Worm (Caenorhabditis elegans) whole organism, L4 larva: ENCODE measurements around the gene T04A6.2.

Experiments used
- D1046.2 ChIP-seq: fragments of 200-800 bp; sonication (Bioruptor generic); IDR thresholded peaks from 2 replicates; pipeline ENCODE4 v1.3.6; 2022; ENCODE audit warnings: missing genetic modification characterization, missing compliant biosample characterization
- F26F4.8 ChIP-seq: fragments of 200-800 bp; sonication (Bioruptor generic); conservative IDR thresholded peaks from 2 replicates; pipeline ENCODE4 v1.3.6; 2022; ENCODE audit warnings: missing genetic modification characterization, missing compliant biosample characterization
- F37D6.2 ChIP-seq: sonication (generic microtip); optimal IDR thresholded peaks from 2 replicates; lab custom pipeline; 2016; ENCODE audit warnings: mild to moderate bottlenecking, missing genetic modification characterization, missing compliant biosample characterization
- T20F7.1 ChIP-seq: fragments of 200-800 bp; sonication (Bioruptor generic); optimal IDR thresholded peaks from 2 replicates; lab custom pipeline; 2018; ENCODE audit warnings: mild to moderate bottlenecking, missing genetic modification characterization, missing compliant biosample characterization
- T26A8.4 ChIP-seq: fragments of 200-800 bp; sonication (Bioruptor generic); IDR thresholded peaks from 2 replicates; pipeline ENCODE4 v1.3.6; 2022; ENCODE audit warnings: missing genetic modification characterization, missing compliant biosample characterization
- Y105C5A.15 ChIP-seq: fragments of 200-800 bp; sonication (Bioruptor generic); IDR thresholded peaks from 2 replicates; pipeline ENCODE4 v1.3.6; 2022; ENCODE audit warnings: missing genetic modification characterization, missing compliant biosample characterization
- Y75B8A.6 ChIP-seq: fragments of 200-800 bp; sonication (Bioruptor generic); IDR thresholded peaks from 2 replicates; pipeline ENCODE4 v1.3.6; 2022; ENCODE audit warnings: missing genetic modification reagents, missing genetic modification characterization, missing compliant biosample characterization
- aha-1 ChIP-seq: fragments of 150-350 bp; peaks from one replicate; lab custom pipeline; 2014; ENCODE audit warnings: missing biosample characterization, missing genetic modification characterization
- ceh-32 ChIP-seq: sonication (generic microtip); optimal IDR thresholded peaks from 2 replicates; lab custom pipeline; 2016; ENCODE audit warnings: mild to moderate bottlenecking, missing genetic modification characterization, missing compliant biosample characterization; ENCODE audit not compliant: poor library complexity
- ceh-62 ChIP-seq: sonication (generic microtip); optimal IDR thresholded peaks from 2 replicates; lab custom pipeline; 2017; ENCODE audit warnings: missing biosample characterization, missing genetic modification characterization
- ctbp-1 ChIP-seq: fragments of 200-800 bp; sonication (Bioruptor generic); IDR thresholded peaks from 2 replicates; pipeline ENCODE4 v1.3.6; 2022; ENCODE audit warnings: missing genetic modification reagents, missing genetic modification characterization, missing compliant biosample characterization
- daf-19 ChIP-seq: fragments of 200-800 bp; sonication (Bioruptor generic); conservative IDR thresholded peaks from 2 replicates; pipeline ENCODE4 v1.3.6; 2022; ENCODE audit warnings: missing genetic modification characterization, missing compliant biosample characterization
- dve-1 ChIP-seq: sonication (generic microtip); optimal IDR thresholded peaks from 2 replicates; lab custom pipeline; 2017; ENCODE audit warnings: antibody characterized with exemption, mild to moderate bottlenecking, missing genetic modification characterization, missing compliant biosample characterization; ENCODE audit not compliant: insufficient read depth
- hlh-30 ChIP-seq: sonication (generic microtip); optimal IDR thresholded peaks from 2 replicates; lab custom pipeline; 2017; ENCODE audit warnings: antibody characterized with exemption, mild to moderate bottlenecking, missing genetic modification characterization, missing compliant biosample characterization; ENCODE audit not compliant: insufficient read depth
- lim-7 ChIP-seq: fragments of 200-800 bp; sonication (Bioruptor generic); IDR thresholded peaks from 2 replicates; pipeline ENCODE4 v1.3.6; 2022; ENCODE audit warnings: missing genetic modification characterization, missing compliant biosample characterization
- lin-39 ChIP-seq: fragments of 150-350 bp; optimal IDR thresholded peaks from 2 replicates; lab custom pipeline; 2014; ENCODE audit warnings: missing biosample characterization, missing genetic modification reagents, missing genetic modification characterization
- mdl-1 ChIP-seq, 2 experiments: fragments of 150-350 bp in 1 of 2; sonication (generic microtip) in 1 of 2; optimal IDR thresholded peaks; 2 replicates each; lab custom pipeline; 2014 to 2017; ENCODE audit warnings: missing biosample characterization in 2 of 2, missing genetic modification characterization in 2 of 2
- mes-2 ChIP-seq: sonication (generic microtip); optimal IDR thresholded peaks from 2 replicates; lab custom pipeline; 2016; ENCODE audit warnings: missing genotype, mild to moderate bottlenecking, missing genetic modification characterization, missing compliant biosample characterization; ENCODE audit not compliant: poor library complexity, severe bottlenecking
- mxl-3 ChIP-seq: fragments of 200-800 bp; sonication (Bioruptor generic); optimal IDR thresholded peaks from 2 replicates; lab custom pipeline; 2018; ENCODE audit warnings: mild to moderate bottlenecking, missing genetic modification characterization, missing compliant biosample characterization
- nhr-102 ChIP-seq: sonication (generic microtip); optimal IDR thresholded peaks from 2 replicates; lab custom pipeline; 2016; ENCODE audit warnings: mild to moderate bottlenecking, missing genetic modification characterization, moderate library complexity, missing compliant biosample characterization
- nhr-28 ChIP-seq: fragments of 150-350 bp; optimal IDR thresholded peaks from 2 replicates; lab custom pipeline; 2014; ENCODE audit warnings: missing biosample characterization, missing genetic modification characterization
- nhr-42 ChIP-seq: fragments of 200-800 bp; sonication (Bioruptor generic); IDR thresholded peaks from 2 replicates; pipeline ENCODE4 v1.3.6; 2022; ENCODE audit warnings: missing genetic modification characterization, missing compliant biosample characterization
- nhr-6 ChIP-seq: fragments of 150-350 bp; optimal IDR thresholded peaks from 2 replicates; lab custom pipeline; 2014; ENCODE audit warnings: missing biosample characterization, missing genetic modification characterization
- set-16 ChIP-seq: fragments of 200-800 bp; sonication (Bioruptor generic); IDR thresholded peaks from 2 replicates; pipeline ENCODE4 v1.3.6; 2022; ENCODE audit warnings: missing genetic modification reagents, missing genetic modification characterization, missing compliant biosample characterization
- skn-1 ChIP-seq: fragments of 150-350 bp; optimal IDR thresholded peaks from 2 replicates; lab custom pipeline; 2014; ENCODE audit warnings: missing biosample characterization, missing genetic modification characterization
- snpc-4 ChIP-seq: fragments of 150-350 bp; optimal IDR thresholded peaks from 2 replicates; lab custom pipeline; 2014; ENCODE audit warnings: missing biosample characterization, missing genetic modification characterization
- spr-3 ChIP-seq: fragments of 200-800 bp; sonication (Bioruptor generic); optimal IDR thresholded peaks from 2 replicates; lab custom pipeline; 2018; ENCODE audit warnings: mild to moderate bottlenecking, missing genetic modification characterization, missing compliant biosample characterization
- unc-39 ChIP-seq: sonication (generic microtip); optimal IDR thresholded peaks from 2 replicates; lab custom pipeline; 2017; ENCODE audit warnings: missing biosample characterization, missing genetic modification characterization
- unc-62 ChIP-seq, 3 experiments: fragments of 150-350 bp in 1 of 3; sonication (generic microtip); optimal IDR thresholded peaks in 2 of 3; peaks in 1 of 3; 1 replicate in 1 of 3; 2 replicates in 2 of 3; lab custom pipeline; 2014 to 2017; ENCODE audit warnings: missing biosample characterization in 3 of 3, missing genetic modification characterization in 3 of 3, missing genetic modification reagents in 3 of 3, missing genotype in 1 of 3
- vab-7 ChIP-seq: fragments of 200-800 bp; sonication (Bioruptor generic); IDR thresholded peaks from 2 replicates; pipeline ENCODE4 v1.3.6; 2022; ENCODE audit warnings: missing genetic modification reagents, missing genetic modification characterization, missing compliant biosample characterization

T04A6.2 gene

DNA sequence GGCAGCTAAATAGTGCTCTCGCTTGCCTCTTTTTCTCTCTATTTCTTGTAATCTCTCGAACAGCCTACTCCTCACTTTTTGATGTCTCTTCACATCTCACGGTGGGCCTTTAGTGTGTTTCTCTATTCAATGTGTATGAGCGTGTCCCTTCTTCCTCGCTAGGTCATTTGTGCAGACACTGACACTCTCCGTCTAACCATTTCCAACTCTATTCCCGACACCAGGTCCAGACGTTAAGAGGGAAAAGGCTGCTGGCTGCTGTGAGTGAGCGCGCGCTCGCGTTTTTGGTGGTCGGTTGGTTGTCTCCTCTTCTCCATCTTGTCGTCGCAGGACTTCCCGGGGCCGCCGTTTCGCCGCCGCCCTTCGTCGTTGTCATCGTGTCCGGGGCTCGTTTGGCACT is 44.8 kb downstream of the T04A6.2 start (continued):
- TF ChIP-seq hlh-30 (tag; lab: Kevin White, UChicago) (peak; percentile 77), vab-7 (0 out of 2 replicates have a peak, but pooled peaks have one; percentile 7), Y75B8A.6 (GFP tag; lab: Robert Waterston, UW) (no peak), unc-62 (GFP tag; optimal IDR thresholded peaks at IDR 0.05 in 1 of 2; lab: Kevin White, UChicago) (peak in 1 of 2 experiments; percentile 74), unc-62 (tag; optimal IDR thresholded peaks at IDR 0.05; lab: Kevin White, UChicago) (no peak), set-16 (GFP tag; lab: Robert Waterston, UW) (peak; percentile 87), unc-39 (tag; lab: Kevin White, UChicago) (no peak), ctbp-1 (peak; percentile 76), mes-2 (peak; percentile 55), nhr-28 (tag; lab: Kevin White, UChicago) (peak; percentile 43), nhr-6 (tag; lab: Kevin White, UChicago) (no peak), mxl-3 (peak; percentile 38), mdl-1 (tag; optimal IDR thresholded peaks at IDR 0.05; lab: Kevin White, UChicago) (peak in 1 of 2 experiments; percentile 0)

DNA sequence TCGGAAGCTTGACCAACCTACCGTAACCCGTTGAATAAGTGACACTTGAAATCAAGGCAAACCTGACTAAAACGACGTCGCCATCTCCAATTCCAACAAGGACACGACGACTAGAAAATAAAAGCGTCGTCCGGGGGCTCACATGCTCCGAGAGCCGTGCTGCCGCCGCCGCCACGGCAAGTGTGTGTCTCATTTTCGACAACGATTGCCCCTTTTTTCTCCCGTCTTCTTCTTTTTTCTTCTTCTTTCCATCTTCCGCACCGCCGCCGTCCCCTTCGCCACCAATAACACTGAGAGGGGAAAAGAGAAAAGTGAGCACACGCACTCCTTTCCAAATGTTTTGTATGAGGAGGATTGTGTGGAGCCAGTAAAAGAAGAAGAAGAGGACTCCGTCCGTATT is 46.5 kb downstream of the T04A6.2 start:
- no peak for TF ChIP-seq lin-39 (tag; lab: Kevin White, UChicago)
- TF ChIP-seq nhr-6 (tag; lab: Kevin White, UChicago): no peak
- TF ChIP-seq unc-62 (GFP tag; optimal IDR thresholded peaks at IDR 0.05 in 1 of 2; lab: Kevin White, UChicago): no peak
- TF ChIP-seq unc-62 (tag; optimal IDR thresholded peaks at IDR 0.05; lab: Kevin White, UChicago): no peak
- TF ChIP-seq aha-1 (tag; lab: Kevin White, UChicago): peak; percentile 75
- TF ChIP-seq set-16 (GFP tag; lab: Robert Waterston, UW): peak; percentile 58

ce11 chrIII:7661978-7662377 is 47.3 kb downstream of the T04A6.2 start, which contains the start of gene lido-18:
TSS of gene lido-18 (plus strand) at chrIII:7662278.
- TF ChIP-seq F37D6.2 (tag; lab: Kevin White, UChicago) (no peak), ceh-62 (no peak), ceh-32 (tag; lab: Kevin White, UChicago) (no peak), D1046.2 (GFP tag; lab: Robert Waterston, UW) (no peak), unc-39 (tag; lab: Kevin White, UChicago) (no peak), F26F4.8 (no peak), snpc-4 (tag; lab: Kevin White, UChicago) (no peak), skn-1 (tag; lab: Kevin White, UChicago) (no peak), dve-1 (tag; lab: Kevin White, UChicago) (no peak), lim-7 (GFP tag; lab: Robert Waterston, UW) (no peak), T20F7.1 (GFP tag; lab: Kevin White, UChicago) (no peak), T26A8.4 (GFP tag; lab: Robert Waterston, UW) (no peak), daf-19 (GFP tag; lab: Robert Waterston, UW) (no peak), spr-3 (GFP tag; lab: Kevin White, UChicago) (no peak), unc-62 (GFP tag; optimal IDR thresholded peaks at IDR 0.05 in 1 of 2; lab: Kevin White, UChicago) (no peak), unc-62 (tag; optimal IDR thresholded peaks at IDR 0.05; lab: Kevin White, UChicago) (no peak), nhr-102 (tag; lab: Kevin White, UChicago) (no peak), Y105C5A.15 (GFP tag; lab: Robert Waterston, UW) (no peak), nhr-42 (GFP tag; lab: Robert Waterston, UW) (no peak)
